Worm (Caenorhabditis elegans): ENCODE measurements around the gene R03C1.1.

DNA sequence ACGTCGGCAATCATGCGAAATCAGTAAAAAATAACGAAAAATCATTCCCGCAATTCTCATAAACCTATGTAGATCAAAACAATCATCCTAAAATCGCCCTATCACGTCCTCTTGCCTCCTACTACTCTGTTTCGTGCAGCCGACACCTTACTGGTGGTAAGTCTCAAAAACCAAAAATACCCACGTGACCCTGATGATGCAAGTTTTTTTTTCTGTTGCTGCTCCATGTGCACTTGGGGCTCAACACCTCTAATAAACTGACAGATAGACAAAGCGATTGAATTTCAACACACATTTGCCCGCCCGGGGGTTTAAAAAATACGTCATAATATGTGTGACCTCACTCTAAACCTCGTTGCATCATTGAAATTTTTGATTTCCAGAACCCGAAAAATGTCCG is 6.6 kb upstream of the R03C1.1 start:
- no peak for TF ChIP-seq pes-1 (GFP tag; IDR thresholded peaks at IDR 0.05)
- no peak for TF ChIP-seq ama-1 (optimal IDR thresholded peaks at IDR 0.05)
- no peak for TF ChIP-seq B0310.2 (tag; optimal IDR thresholded peaks at IDR 0.05)
- no peak for TF ChIP-seq hmg-4 (GFP tag; optimal IDR thresholded peaks at IDR 0.05)
- no peak for TF ChIP-seq F13C5.2 (tag; optimal IDR thresholded peaks at IDR 0.05)
- TF ChIP-seq flt-1 (GFP tag; IDR thresholded peaks at IDR 0.05): no peak

Measured in whole organism, early embryonic.